Fruit fly (Drosophila melanogaster) whole organism, wandering third instar larva: ENCODE data around the gene Sidpn.

Experiments
- Abd-B ChIP-seq: fragments of >200 bp; optimal IDR thresholded peaks from 2 replicates; lab custom pipeline; 2017; ENCODE audit warnings: missing biosample characterization, missing genetic modification characterization
- CG32264 ChIP-seq: fragments of 200-800 bp; sonication (Bioruptor generic); optimal IDR thresholded peaks from 2 replicates; lab custom pipeline; 2016; ENCODE audit warnings: missing biosample characterization, missing genetic modification characterization
- CG9705 ChIP-seq: fragments of 200-800 bp; sonication (Bioruptor generic); optimal IDR thresholded peaks from 2 replicates; lab custom pipeline; 2018; ENCODE audit warnings: missing biosample characterization, mild to moderate bottlenecking, missing genetic modification characterization
- CrebA ChIP-seq: fragments of 200-800 bp; sonication (Bioruptor generic); optimal IDR thresholded peaks from 2 replicates; lab custom pipeline; 2016; ENCODE audit warnings: missing biosample characterization, mild to moderate bottlenecking, missing genetic modification characterization, borderline replicate concordance
- Dfd ChIP-seq: fragments of >200 bp; optimal IDR thresholded peaks from 2 replicates; lab custom pipeline; 2017; ENCODE audit warnings: missing biosample characterization, missing genetic modification characterization
- Dif ChIP-seq: fragments of 200-275, 200-300 bp; sonication (Bioruptor generic); optimal IDR thresholded peaks from 2 replicates; lab custom pipeline; 2018; ENCODE audit warnings: missing biosample characterization, missing genetic modification characterization; ENCODE audit not compliant: partially characterized antibody
- GATAd ChIP-seq: sonication (Bioruptor generic); optimal IDR thresholded peaks from 2 replicates; lab custom pipeline; 2016; ENCODE audit warnings: missing biosample characterization, missing genetic modification characterization
- HLH106 ChIP-seq: fragments of 200-800 bp; optimal IDR thresholded peaks from 3 replicates; lab custom pipeline; 2019; ENCODE audit warnings: missing biosample characterization, mild to moderate bottlenecking, missing genetic modification characterization, moderate library complexity
- Hnf4 ChIP-seq: fragments of 200-800 bp; sonication (Bioruptor generic); optimal IDR thresholded peaks from 2 replicates; lab custom pipeline; 2016; ENCODE audit warnings: missing biosample characterization, mild to moderate bottlenecking, missing genetic modification characterization
- Hr78 ChIP-seq: fragments of >200 bp; optimal IDR thresholded peaks from 2 replicates; lab custom pipeline; 2017; ENCODE audit warnings: missing biosample characterization, missing genetic modification characterization
- Hr83 ChIP-seq: fragments of 200-300 bp; sonication (Bioruptor generic); optimal IDR thresholded peaks from 2 replicates; lab custom pipeline; 2016; ENCODE audit warnings: missing biosample characterization, mild to moderate bottlenecking, missing genetic modification characterization, moderate library complexity; ENCODE audit not compliant: poor library complexity, severe bottlenecking
- Jra ChIP-seq: sonication (Bioruptor generic); optimal IDR thresholded peaks from 2 replicates; lab custom pipeline; 2016; ENCODE audit warnings: missing biosample characterization, missing genetic modification characterization
- Mio ChIP-seq: sonication (Bioruptor generic); optimal IDR thresholded peaks from 2 replicates; lab custom pipeline; 2016; ENCODE audit warnings: missing biosample characterization, missing genetic modification characterization
- Myc ChIP-seq: fragments of >200 bp; optimal IDR thresholded peaks from 2 replicates; lab custom pipeline; 2017
- N ChIP-seq: fragments of >200 bp; optimal IDR thresholded peaks from 2 replicates; lab custom pipeline; 2018; ENCODE audit warnings: missing biosample characterization, missing external identifiers, missing genetic modification characterization
- OdsH ChIP-seq: fragments of 200-800 bp; sonication (Bioruptor generic); optimal IDR thresholded peaks from 2 replicates; lab custom pipeline; 2016; ENCODE audit warnings: missing biosample characterization, mild to moderate bottlenecking, missing genetic modification characterization
- Rel ChIP-seq, 2 experiments: fragments of 200-800 bp; sonication (Bioruptor generic) in 1 of 2; optimal IDR thresholded peaks; 2 replicates in 1 of 2; 3 replicates in 1 of 2; lab custom pipeline; 2016 to 2019; ENCODE audit warnings: mild to moderate bottlenecking in 2 of 2, missing biosample characterization in 2 of 2, missing genetic modification characterization in 2 of 2, moderate library complexity in 1 of 2
- Sp1 ChIP-seq: fragments of 200-800 bp; sonication (Bioruptor generic); optimal IDR thresholded peaks from 3 replicates; lab custom pipeline; 2019; ENCODE audit warnings: missing biosample characterization, mild to moderate bottlenecking, missing genetic modification characterization, moderate library complexity
- Vsx2 ChIP-seq: fragments of 200-300, 225-300 bp; sonication (Bioruptor generic); optimal IDR thresholded peaks from 2 replicates; lab custom pipeline; 2018; ENCODE audit warnings: missing biosample characterization, missing genetic modification characterization; ENCODE audit not compliant: partially characterized antibody
- br ChIP-seq: fragments of 200-800 bp; sonication (Bioruptor generic); optimal IDR thresholded peaks from 2 replicates; lab custom pipeline; 2016; ENCODE audit warnings: missing biosample characterization, missing genetic modification characterization
- brk ChIP-seq: fragments of 200-800 bp; sonication (Bioruptor generic); optimal IDR thresholded peaks from 2 replicates; lab custom pipeline; 2016; ENCODE audit warnings: missing biosample characterization, mild to moderate bottlenecking, missing genetic modification characterization
- dl ChIP-seq, 2 experiments: fragments of 175-275, 200-275 bp in 1 of 2; fragments of 200-275 bp in 1 of 2; sonication (Bioruptor generic); optimal IDR thresholded peaks; lab custom pipeline; 2018; ENCODE audit warnings: mild to moderate bottlenecking in 2 of 2, missing biosample characterization in 2 of 2, missing genetic modification characterization in 2 of 2, moderate library complexity in 2 of 2; ENCODE audit not compliant: partially characterized antibody in 2 of 2, insufficient read depth in 1 of 2
- dmrt93B ChIP-seq: fragments of 200-800 bp; sonication (Bioruptor generic); optimal IDR thresholded peaks from 2 replicates; lab custom pipeline; 2018; ENCODE audit warnings: missing biosample characterization, mild to moderate bottlenecking, missing genetic modification characterization
- dsf ChIP-seq: sonication (Bioruptor generic); optimal IDR thresholded peaks from 2 replicates; lab custom pipeline; 2016; ENCODE audit warnings: missing biosample characterization, missing genetic modification characterization, borderline replicate concordance
- ey ChIP-seq: fragments of 200-800 bp; sonication (Bioruptor generic); optimal IDR thresholded peaks from 2 replicates; lab custom pipeline; 2016; ENCODE audit warnings: missing biosample characterization, missing genetic modification characterization
- foxo ChIP-seq, 2 experiments: fragments of 200-800 bp; sonication (Bioruptor generic); optimal IDR thresholded peaks; 2 replicates in 1 of 2; 3 replicates in 1 of 2; lab custom pipeline; 2016 to 2017; ENCODE audit warnings: missing biosample characterization in 2 of 2, missing genetic modification characterization in 2 of 2
- fru ChIP-seq: fragments of 200-800 bp; sonication (Bioruptor generic); optimal IDR thresholded peaks from 3 replicates; lab custom pipeline; 2016; ENCODE audit warnings: missing biosample characterization, mild to moderate bottlenecking, missing genetic modification characterization
- h ChIP-seq: fragments of 200-800 bp; sonication (Bioruptor generic); optimal IDR thresholded peaks from 3 replicates; lab custom pipeline; 2016; ENCODE audit warnings: missing biosample characterization, mild to moderate bottlenecking, missing genetic modification characterization
- jim ChIP-seq: fragments of 175-275, 200-325 bp; sonication (Bioruptor generic); optimal IDR thresholded peaks from 2 replicates; lab custom pipeline; 2016; ENCODE audit warnings: missing biosample characterization, mild to moderate bottlenecking, missing genetic modification characterization
- lola ChIP-seq: fragments of >200 bp; optimal IDR thresholded peaks from 2 replicates; lab custom pipeline; 2017; ENCODE audit warnings: missing biosample characterization, missing genetic modification characterization
- pan ChIP-seq: fragments of >200 bp; optimal IDR thresholded peaks from 2 replicates; lab custom pipeline; 2017
- psq ChIP-seq: fragments of 200-800 bp; sonication (Bioruptor generic); optimal IDR thresholded peaks from 3 replicates; lab custom pipeline; 2017; ENCODE audit warnings: missing biosample characterization, mild to moderate bottlenecking, missing genetic modification characterization, moderate library complexity
- rgr ChIP-seq: fragments of 200-800 bp; sonication (Bioruptor generic); optimal IDR thresholded peaks from 3 replicates; lab custom pipeline; 2016; ENCODE audit warnings: missing biosample characterization, mild to moderate bottlenecking, missing genetic modification characterization
- sage ChIP-seq: fragments of 200-800 bp; sonication (Bioruptor generic); optimal IDR thresholded peaks from 2 replicates; lab custom pipeline; 2016; ENCODE audit warnings: missing biosample characterization, mild to moderate bottlenecking, missing genetic modification characterization
- sv ChIP-seq: fragments of 200-800 bp; sonication (Bioruptor generic); optimal IDR thresholded peaks from 3 replicates; lab custom pipeline; 2016; ENCODE audit warnings: missing biosample characterization, missing genetic modification characterization
- tai ChIP-seq: sonication (Bioruptor generic); optimal IDR thresholded peaks from 2 replicates; lab custom pipeline; 2016; ENCODE audit warnings: missing biosample characterization, missing genetic modification characterization
- usp ChIP-seq: fragments of >200 bp; optimal IDR thresholded peaks from 2 replicates; lab custom pipeline; 2017; ENCODE audit warnings: missing biosample characterization, missing genetic modification characterization
- woc ChIP-seq: sonication (Bioruptor generic); optimal IDR thresholded peaks from 2 replicates; lab custom pipeline; 2016; ENCODE audit warnings: missing biosample characterization, mild to moderate bottlenecking, missing genetic modification characterization

Sidpn gene

dm6 chr2L:19010566-19010965, 16.9 kb upstream of the Sidpn start, which contains the start of gene robl37BC:
Gene robl37BC (plus strand): TSS chr2L:19010866.
- TF ChIP-seq brk (GFP tag; lab: Kevin White, UChicago) (no peak), dl (GFP tag; optimal IDR thresholded peaks at IDR 0.05; lab: Kevin White, UChicago; ENCODE audit: insufficient read depth in 1 of 2, partially characterized antibody in 2 of 2) (no peak), Abd-B (GFP tag; lab: Kevin White, UChicago) (no peak), usp (GFP tag; lab: Kevin White, UChicago) (no peak), Hr78 (GFP tag; lab: Kevin White, UChicago) (no peak), Myc (lab: Kevin White, UChicago) (no peak), OdsH (GFP tag; lab: Kevin White, UChicago) (no peak), Mio (GFP tag; lab: Kevin White, UChicago) (no peak), sage (GFP tag; lab: Kevin White, UChicago) (no peak), HLH106 (tag; lab: Kevin White, UChicago) (no peak), foxo (GFP tag; optimal IDR thresholded peaks at IDR 0.05; lab: Kevin White, UChicago) (no peak), sv (GFP tag; lab: Kevin White, UChicago) (no peak), woc (GFP tag; lab: Kevin White, UChicago) (no peak), CG32264 (GFP tag; lab: Kevin White, UChicago) (no peak), lola (no peak)

dm6 chr2L:19011895-19012645, 15.4 kb upstream of the Sidpn start:
- TF ChIP-seq usp (GFP tag; lab: Kevin White, UChicago): no peak
- peak; percentile 73 for TF ChIP-seq rgr (GFP tag; lab: Kevin White, UChicago)
- TF ChIP-seq Hr78 (GFP tag; lab: Kevin White, UChicago): no peak
- TF ChIP-seq Rel (GFP tag; optimal IDR thresholded peaks at IDR 0.05; lab: Kevin White, UChicago): no peak
- TF ChIP-seq Rel (tag; optimal IDR thresholded peaks at IDR 0.05; lab: Kevin White, UChicago): no peak
- TF ChIP-seq ey (GFP tag; lab: Kevin White, UChicago): peak; percentile 81
- peak; percentile 74 for TF ChIP-seq HLH106 (tag; lab: Kevin White, UChicago)
- TF ChIP-seq Jra (GFP tag; lab: Kevin White, UChicago): peak; percentile 29
- TF ChIP-seq sv (GFP tag; lab: Kevin White, UChicago): peak; percentile 66
- TF ChIP-seq dmrt93B (GFP tag; lab: Kevin White, UChicago): peak; percentile 52
- TF ChIP-seq Mio (GFP tag; lab: Kevin White, UChicago): no peak
- peak; percentile 84 for TF ChIP-seq fru
- TF ChIP-seq Abd-B (GFP tag; lab: Kevin White, UChicago): no peak
- no peak for TF ChIP-seq Dfd (GFP tag; lab: Kevin White, UChicago)
- TF ChIP-seq N: no peak
- TF ChIP-seq br: peak; percentile 76
- peak in 1 of 2 experiments; percentile 77 for TF ChIP-seq foxo (GFP tag; optimal IDR thresholded peaks at IDR 0.05; lab: Kevin White, UChicago)
- TF ChIP-seq Dif (GFP tag; lab: Kevin White, UChicago): no peak
- TF ChIP-seq CrebA (GFP tag; lab: Kevin White, UChicago): no peak
- TF ChIP-seq Vsx2 (GFP tag; lab: Kevin White, UChicago): no peak
- TF ChIP-seq psq (GFP tag; lab: Kevin White, UChicago): peak; percentile 48
- no peak for TF ChIP-seq dsf (GFP tag; lab: Kevin White, UChicago)
- peak; percentile 75 for TF ChIP-seq Sp1
- no peak for TF ChIP-seq Myc (lab: Kevin White, UChicago)
- TF ChIP-seq h (GFP tag; lab: Kevin White, UChicago): peak; percentile 80
- TF ChIP-seq CG32264 (GFP tag; lab: Kevin White, UChicago): no peak
- TF ChIP-seq CG9705 (GFP tag; lab: Kevin White, UChicago): no peak
- TF ChIP-seq dl (GFP tag; optimal IDR thresholded peaks at IDR 0.05; lab: Kevin White, UChicago; ENCODE audit: insufficient read depth in 1 of 2, partially characterized antibody in 2 of 2): no peak
- peak; percentile 43 for TF ChIP-seq Hnf4 (GFP tag; lab: Kevin White, UChicago)
- TF ChIP-seq sage (GFP tag; lab: Kevin White, UChicago): no peak
- no peak for TF ChIP-seq lola
- TF ChIP-seq GATAd (GFP tag; lab: Kevin White, UChicago): no peak
- peak; percentile 61 for TF ChIP-seq OdsH (GFP tag; lab: Kevin White, UChicago)
- no peak for TF ChIP-seq jim (GFP tag; lab: Kevin White, UChicago)
- TF ChIP-seq brk (GFP tag; lab: Kevin White, UChicago): peak; percentile 25
- TF ChIP-seq Hr83 (GFP tag; lab: Kevin White, UChicago): no peak
- TF ChIP-seq pan (lab: Kevin White, UChicago): no peak
- TF ChIP-seq tai: no peak
- TF ChIP-seq woc (GFP tag; lab: Kevin White, UChicago): peak; percentile 68
